Fruit fly (Drosophila melanogaster) whole organism, prepupa: ENCODE data around the gene CG3505.
A peak's percentile ranks its signal among the peaks of the same experiment; 100 is the strongest.

Experiments
- Blimp-1 ChIP-seq: fragments of 200-800 bp; sonication (Bioruptor generic); optimal IDR thresholded peaks from 3 replicates; lab custom pipeline; 2017; ENCODE audit warnings: missing biosample characterization, missing genetic modification characterization, mild to moderate bottlenecking, moderate library complexity, missing genetic modification reagents
- CG10631 ChIP-seq: fragments of 200-800 bp; sonication (Bioruptor generic); optimal IDR thresholded peaks from 2 replicates; lab custom pipeline; 2016; ENCODE audit warnings: missing biosample characterization, missing genetic modification characterization
- CG10669 ChIP-seq: fragments of 200-800 bp; sonication (Bioruptor generic); optimal IDR thresholded peaks from 3 replicates; lab custom pipeline; 2018; ENCODE audit warnings: missing biosample characterization, mild to moderate bottlenecking, missing genetic modification characterization, moderate library complexity
- CG11294 ChIP-seq: fragments of 200-800 bp; sonication (Bioruptor generic); IDR thresholded peaks from 2 replicates; pipeline ENCODE4 v1.3.6; 2022; ENCODE audit warnings: missing biosample characterization, missing genetic modification characterization
- CG11762 ChIP-seq: fragments of 200-800 bp; sonication (Bioruptor generic); optimal IDR thresholded peaks from 3 replicates; lab custom pipeline; 2016; ENCODE audit warnings: missing biosample characterization, missing genetic modification characterization; ENCODE audit not compliant: insufficient read depth
- CG11902 ChIP-seq: fragments of 200-800 bp; sonication (Bioruptor generic); optimal IDR thresholded peaks from 3 replicates; lab custom pipeline; 2016; ENCODE audit warnings: missing biosample characterization, missing genetic modification characterization
- CG15336 ChIP-seq: fragments of 200-800 bp; sonication (Bioruptor generic); IDR thresholded peaks from 2 replicates; pipeline ENCODE4 v1.3.6; 2022; ENCODE audit warnings: missing biosample characterization, missing genetic modification characterization
- CG1621 ChIP-seq: fragments of 200-800 bp; sonication (Bioruptor generic); optimal IDR thresholded peaks from 3 replicates; lab custom pipeline; 2018; ENCODE audit warnings: missing biosample characterization, mild to moderate bottlenecking, missing genetic modification characterization
- CG16779 ChIP-seq: fragments of 200-800 bp; sonication (Bioruptor generic); optimal IDR thresholded peaks from 3 replicates; lab custom pipeline; 2017; ENCODE audit warnings: missing biosample characterization, mild to moderate bottlenecking, missing genetic modification characterization
- CG31627 ChIP-seq: fragments of 200-800 bp; sonication (Bioruptor generic); optimal IDR thresholded peaks from 3 replicates; lab custom pipeline; 2016; ENCODE audit warnings: missing biosample characterization, missing genetic modification characterization
- CG32006 ChIP-seq: fragments of 200-800 bp; sonication (Bioruptor generic); optimal IDR thresholded peaks from 3 replicates; lab custom pipeline; 2017; ENCODE audit warnings: missing biosample characterization, mild to moderate bottlenecking, missing genetic modification characterization
- CG34406 ChIP-seq: fragments of 200-800 bp; sonication (Bioruptor generic); optimal IDR thresholded peaks from 3 replicates; lab custom pipeline; 2016; ENCODE audit warnings: missing biosample characterization, missing genetic modification characterization
- CG3919 ChIP-seq: fragments of 200-800 bp; sonication (Bioruptor generic); optimal IDR thresholded peaks from 3 replicates; lab custom pipeline; 2016; ENCODE audit warnings: missing biosample characterization, missing genetic modification characterization
- CG4318 ChIP-seq: fragments of 200-800 bp; sonication (Bioruptor generic); optimal IDR thresholded peaks from 3 replicates; lab custom pipeline; 2017; ENCODE audit warnings: missing biosample characterization, mild to moderate bottlenecking, missing genetic modification characterization
- CG6163 ChIP-seq: fragments of 200-800 bp; sonication (Bioruptor generic); IDR thresholded peaks from 3 replicates; pipeline ENCODE4 v1.3.6; 2022; ENCODE audit warnings: missing biosample characterization, missing genetic modification characterization
- CG6808 ChIP-seq: fragments of 200-800 bp; sonication (Bioruptor generic); optimal IDR thresholded peaks from 3 replicates; lab custom pipeline; 2017; ENCODE audit warnings: missing biosample characterization, missing genetic modification characterization, mild to moderate bottlenecking, moderate library complexity, missing genetic modification reagents
- CG6854 ChIP-seq: fragments of 200-800 bp; sonication (Bioruptor generic); optimal IDR thresholded peaks from 2 replicates; lab custom pipeline; 2017; ENCODE audit warnings: missing biosample characterization, mild to moderate bottlenecking, missing genetic modification characterization
- CG7368 ChIP-seq: fragments of 200-800 bp; sonication (Bioruptor generic); optimal IDR thresholded peaks from 3 replicates; lab custom pipeline; 2016; ENCODE audit warnings: missing biosample characterization, missing genetic modification characterization
- CG8119 ChIP-seq: fragments of 200-800 bp; sonication (Bioruptor generic); IDR thresholded peaks from 3 replicates; pipeline ENCODE4 v1.3.6; 2022; ENCODE audit warnings: missing biosample characterization, missing genetic modification characterization
- CG8319 ChIP-seq: fragments of 200-800 bp; sonication (Bioruptor generic); optimal IDR thresholded peaks from 3 replicates; lab custom pipeline; 2016; ENCODE audit warnings: missing biosample characterization, missing genetic modification characterization
- CG8632 ChIP-seq: fragments of 200-800 bp; sonication (Bioruptor generic); optimal IDR thresholded peaks from 3 replicates; lab custom pipeline; 2016; ENCODE audit warnings: missing biosample characterization, missing genetic modification characterization
- CG9139 ChIP-seq: fragments of 200-800 bp; sonication (Bioruptor generic); optimal IDR thresholded peaks from 3 replicates; lab custom pipeline; 2017; ENCODE audit warnings: missing biosample characterization, mild to moderate bottlenecking, missing genetic modification characterization
- Eip75B ChIP-seq: fragments of 200-800 bp; sonication (Bioruptor generic); optimal IDR thresholded peaks from 3 replicates; lab custom pipeline; 2016; ENCODE audit warnings: missing biosample characterization, missing genetic modification characterization
- Ets21C ChIP-seq: fragments of 200-800 bp; sonication (Bioruptor generic); optimal IDR thresholded peaks from 3 replicates; lab custom pipeline; 2016; ENCODE audit warnings: missing biosample characterization, missing genetic modification characterization
- Ets96B ChIP-seq: fragments of 200-800 bp; optimal IDR thresholded peaks from 2 replicates; lab custom pipeline; 2019; ENCODE audit warnings: missing biosample characterization, mild to moderate bottlenecking, missing genetic modification characterization, moderate library complexity
- Gug ChIP-seq: fragments of 200-800 bp; sonication (Bioruptor generic); IDR thresholded peaks from 2 replicates; pipeline ENCODE4 v1.3.6; 2022; ENCODE audit warnings: missing biosample characterization, missing genetic modification characterization
- Hr38 ChIP-seq: sonication (Bioruptor generic); optimal IDR thresholded peaks from 2 replicates; lab custom pipeline; 2016; ENCODE audit warnings: missing biosample characterization, missing genetic modification characterization
- Hr39 ChIP-seq: fragments of 200-800 bp; sonication (Bioruptor generic); optimal IDR thresholded peaks from 2 replicates; lab custom pipeline; 2016; ENCODE audit warnings: missing biosample characterization, missing genetic modification characterization
- Lpt ChIP-seq: fragments of 200-800 bp; sonication (Bioruptor generic); optimal IDR thresholded peaks from 3 replicates; lab custom pipeline; 2016; ENCODE audit warnings: missing biosample characterization, missing genetic modification characterization
- Met ChIP-seq: fragments of 200-800 bp; sonication (Bioruptor generic); optimal IDR thresholded peaks from 3 replicates; lab custom pipeline; 2016; ENCODE audit warnings: missing biosample characterization, missing genetic modification characterization
- OdsH ChIP-seq: fragments of 200-800 bp; sonication (Bioruptor generic); optimal IDR thresholded peaks from 3 replicates; lab custom pipeline; 2016; ENCODE audit warnings: missing biosample characterization, missing genetic modification characterization
- Smox ChIP-seq: fragments of 200-800 bp; sonication (Bioruptor generic); optimal IDR thresholded peaks from 3 replicates; lab custom pipeline; 2016; ENCODE audit warnings: missing biosample characterization, missing genetic modification characterization
- Sox102F ChIP-seq: fragments of 200-800 bp; sonication (Bioruptor generic); optimal IDR thresholded peaks from 2 replicates; lab custom pipeline; 2016; ENCODE audit warnings: missing biosample characterization, mild to moderate bottlenecking, missing genetic modification characterization
- Sox14 ChIP-seq: fragments of 200-800 bp; sonication (Bioruptor generic); optimal IDR thresholded peaks from 3 replicates; lab custom pipeline; 2016; ENCODE audit warnings: missing biosample characterization, missing genetic modification characterization
- Sox15 ChIP-seq: fragments of 200-800 bp; sonication (Bioruptor generic); optimal IDR thresholded peaks from 3 replicates; lab custom pipeline; 2016; ENCODE audit warnings: missing biosample characterization, missing genetic modification characterization
- achi ChIP-seq: fragments of 200-800 bp; sonication (Bioruptor generic); optimal IDR thresholded peaks from 3 replicates; lab custom pipeline; 2016; ENCODE audit warnings: missing biosample characterization, missing genetic modification characterization
- acj6 ChIP-seq: fragments of 200-800 bp; sonication (Bioruptor generic); optimal IDR thresholded peaks from 3 replicates; lab custom pipeline; 2016; ENCODE audit warnings: missing biosample characterization, missing genetic modification characterization
- cyc ChIP-seq: fragments of 200-800 bp; sonication (Bioruptor generic); optimal IDR thresholded peaks from 3 replicates; lab custom pipeline; 2016; ENCODE audit warnings: missing biosample characterization, missing genetic modification characterization
- dac ChIP-seq: fragments of 200-800 bp; sonication (Bioruptor generic); optimal IDR thresholded peaks from 2 replicates; lab custom pipeline; 2017; ENCODE audit warnings: missing biosample characterization, mild to moderate bottlenecking, missing genetic modification characterization
- eg ChIP-seq: fragments of 200-800 bp; sonication (Bioruptor generic); IDR thresholded peaks from 3 replicates; pipeline ENCODE4 v1.3.6; 2022; ENCODE audit warnings: missing biosample characterization, missing genetic modification characterization
- esn ChIP-seq: fragments of 200-800 bp; sonication (Bioruptor generic); optimal IDR thresholded peaks from 2 replicates; lab custom pipeline; 2016; ENCODE audit warnings: missing biosample characterization, mild to moderate bottlenecking, missing genetic modification characterization, moderate library complexity
- fd59A ChIP-seq: fragments of 200-800 bp; sonication (Bioruptor generic); optimal IDR thresholded peaks from 2 replicates; lab custom pipeline; 2017; ENCODE audit warnings: missing biosample characterization, mild to moderate bottlenecking, missing genetic modification characterization, missing genetic modification reagents
- fd85E ChIP-seq: fragments of 200-800 bp; sonication (Bioruptor generic); optimal IDR thresholded peaks from 3 replicates; lab custom pipeline; 2016; ENCODE audit warnings: missing biosample characterization, missing genetic modification characterization
- fkh ChIP-seq: fragments of 200-800 bp; sonication (Bioruptor generic); optimal IDR thresholded peaks from 3 replicates; lab custom pipeline; 2017; ENCODE audit warnings: missing biosample characterization, mild to moderate bottlenecking, missing genetic modification characterization, moderate library complexity
- net ChIP-seq: fragments of 200-800 bp; sonication (Bioruptor generic); optimal IDR thresholded peaks from 3 replicates; lab custom pipeline; 2016; ENCODE audit warnings: missing biosample characterization, missing genetic modification characterization
- salr ChIP-seq, 2 experiments: fragments of 200-800 bp; sonication (Bioruptor generic); optimal IDR thresholded peaks; 3 replicates each; lab custom pipeline; 2016 to 2018; ENCODE audit warnings: missing biosample characterization in 2 of 2, missing genetic modification characterization in 2 of 2, mild to moderate bottlenecking in 1 of 2
- spab ChIP-seq: fragments of 200-800 bp; sonication (Bioruptor generic); optimal IDR thresholded peaks from 2 replicates; lab custom pipeline; 2017; ENCODE audit warnings: missing biosample characterization, mild to moderate bottlenecking, missing genetic modification characterization, missing genetic modification reagents
- svp ChIP-seq: fragments of 200-800 bp; sonication (Bioruptor generic); peaks from one replicate; lab custom pipeline; 2016; ENCODE audit warnings: missing biosample characterization, missing genetic modification characterization
- topi ChIP-seq: fragments of 200-800 bp; sonication (Bioruptor generic); optimal IDR thresholded peaks from 3 replicates; lab custom pipeline; 2016; ENCODE audit warnings: missing biosample characterization, missing genetic modification characterization
- vri ChIP-seq: fragments of 200-800 bp; sonication (Bioruptor generic); optimal IDR thresholded peaks from 3 replicates; lab custom pipeline; 2016; ENCODE audit warnings: missing biosample characterization, mild to moderate bottlenecking, missing genetic modification characterization

The CG3505 gene

DNA sequence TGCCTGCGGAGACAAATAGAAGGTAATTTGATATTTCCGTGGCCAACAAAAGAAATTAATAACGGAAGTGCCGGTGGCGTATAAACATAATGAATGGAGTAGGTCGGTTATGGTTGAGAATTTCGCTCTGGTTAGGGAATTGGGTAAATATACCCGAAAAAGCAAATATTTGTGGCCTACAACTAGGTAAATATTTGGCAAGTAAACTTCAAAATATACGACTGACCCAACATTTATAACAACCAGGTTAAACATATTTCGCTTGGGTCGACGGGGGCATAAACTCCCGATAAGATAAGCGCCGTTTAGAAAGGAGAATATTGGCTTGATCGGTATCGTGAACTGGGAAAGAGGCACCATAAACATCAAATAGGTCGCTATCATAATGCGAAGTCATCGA lies 13.6 kb downstream of the CG3505 start:
- TF ChIP-seq fkh (GFP tag; lab: Kevin White, UChicago) (peak; percentile 88), CG11294 (GFP tag; lab: Robert Waterston, UW) (no peak), CG9139 (no peak), Sox102F (GFP tag; lab: Kevin White, UChicago) (no peak)

DNA sequence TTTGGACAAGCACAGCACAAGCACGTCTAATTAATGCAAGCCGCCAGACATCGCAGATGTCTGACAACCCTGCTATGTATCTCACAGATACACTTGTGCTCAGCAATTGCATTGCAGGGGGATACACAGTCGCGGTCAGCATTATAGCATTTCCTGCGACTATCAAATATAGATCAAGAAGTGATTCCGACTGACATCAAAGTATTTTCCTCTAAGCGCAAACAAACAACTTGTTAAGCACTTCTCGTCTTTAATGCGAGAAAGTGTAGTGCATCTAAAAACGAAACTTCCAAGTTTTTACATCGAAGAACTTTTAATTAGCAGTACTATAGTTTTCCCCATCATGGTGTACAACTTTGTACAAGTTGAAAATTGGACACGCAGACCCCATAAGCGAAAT lies 15.7 kb downstream of the CG3505 start:
- TF ChIP-seq salr (GFP tag; optimal IDR thresholded peaks at IDR 0.05; lab: Kevin White, UChicago) = peak; percentile 23 to 48
- TF ChIP-seq CG4318 = no peak
- TF ChIP-seq CG10669 (GFP tag; lab: Kevin White, UChicago) = no peak
- no peak for TF ChIP-seq CG16779 (tag; lab: Kevin White, UChicago)
- TF ChIP-seq CG7368 (GFP tag; lab: Kevin White, UChicago) = peak; percentile 35
- no peak for TF ChIP-seq CG11294 (GFP tag; lab: Robert Waterston, UW)
- no peak for TF ChIP-seq dac (GFP tag; lab: Kevin White, UChicago)
- no peak for TF ChIP-seq CG6854 (GFP tag; lab: Kevin White, UChicago)
- peak; percentile 57 for TF ChIP-seq CG3919 (GFP tag; lab: Kevin White, UChicago)
- TF ChIP-seq fkh (GFP tag; lab: Kevin White, UChicago) = no peak
- peak; percentile 18 for TF ChIP-seq cyc (GFP tag; lab: Kevin White, UChicago)
- TF ChIP-seq Met (GFP tag; lab: Kevin White, UChicago) = no peak
- peak; percentile 0 for TF ChIP-seq Ets21C (GFP tag; lab: Kevin White, UChicago)
- no peak for TF ChIP-seq Eip75B (GFP tag; lab: Kevin White, UChicago)
- TF ChIP-seq vri (GFP tag; lab: Kevin White, UChicago) = no peak
- peak; percentile 55 for TF ChIP-seq spab (GFP tag; lab: Kevin White, UChicago)
- TF ChIP-seq Blimp-1 (GFP tag; lab: Kevin White, UChicago) = no peak
- 0 out of 3 replicates have a peak, but pooled peaks have one; percentile 37 for TF ChIP-seq CG8119 (GFP tag; lab: Robert Waterston, UW)
- TF ChIP-seq Sox15 = peak; percentile 28
- TF ChIP-seq CG10631 = peak; percentile 54
- 0 out of 2 replicates have a peak, but pooled peaks have one; percentile 15 for TF ChIP-seq Gug (GFP tag; lab: Robert Waterston, UW)
- peak; percentile 39 for TF ChIP-seq CG8632 (GFP tag; lab: Kevin White, UChicago)
- peak; percentile 65 for TF ChIP-seq CG1621 (tag; lab: Kevin White, UChicago)
- peak; percentile 36 for TF ChIP-seq svp
- TF ChIP-seq net (GFP tag; lab: Kevin White, UChicago) = peak; percentile 57
- TF ChIP-seq acj6 (GFP tag; lab: Kevin White, UChicago) = no peak
- peak; percentile 43 for TF ChIP-seq fd59A (GFP tag; lab: Kevin White, UChicago)
- TF ChIP-seq Sox102F (GFP tag; lab: Kevin White, UChicago) = no peak
- TF ChIP-seq achi = peak; percentile 56
- peak; percentile 54 for TF ChIP-seq Sox14 (GFP tag; lab: Kevin White, UChicago)
- TF ChIP-seq CG11762 (GFP tag; lab: Kevin White, UChicago) = peak; percentile 33
- TF ChIP-seq CG32006 (GFP tag; lab: Kevin White, UChicago) = no peak
- no peak for TF ChIP-seq Smox (GFP tag; lab: Kevin White, UChicago)
- TF ChIP-seq CG6163 = no peak; the same call in 2 of the 3 replicates
- TF ChIP-seq eg = no peak
- peak; percentile 29 for TF ChIP-seq CG34406 (GFP tag; lab: Kevin White, UChicago)
- TF ChIP-seq Hr38 (GFP tag; lab: Kevin White, UChicago) = no peak
- no peak for TF ChIP-seq Lpt (GFP tag; lab: Kevin White, UChicago)
- TF ChIP-seq CG15336 = peak; percentile 67
- TF ChIP-seq CG6808 (GFP tag; lab: Kevin White, UChicago) = peak; percentile 64
- TF ChIP-seq CG11902 (GFP tag; lab: Kevin White, UChicago) = no peak
- no peak for TF ChIP-seq fd85E (GFP tag; lab: Kevin White, UChicago)
- peak; percentile 79 for TF ChIP-seq Ets96B (tag; lab: Kevin White, UChicago)
- TF ChIP-seq OdsH (GFP tag; lab: Kevin White, UChicago) = peak; percentile 50
- TF ChIP-seq topi (GFP tag; lab: Kevin White, UChicago) = peak; percentile 59
- peak; percentile 57 for TF ChIP-seq esn (GFP tag; lab: Kevin White, UChicago)
- TF ChIP-seq CG8319 (GFP tag; lab: Kevin White, UChicago) = no peak
- TF ChIP-seq CG9139 = no peak
- peak; percentile 64 for TF ChIP-seq CG31627 (GFP tag; lab: Kevin White, UChicago)
- no peak for TF ChIP-seq Hr39
